Worm (Caenorhabditis elegans) whole organism, L3 larva: ENCODE measurements around the gene sfa-1.

Experiments used
- ZK546.5 ChIP-seq: sonication (generic microtip); optimal IDR thresholded peaks from 2 replicates; lab custom pipeline; 2017; ENCODE audit warnings: missing biosample characterization, missing genetic modification characterization
- aly-2 ChIP-seq: fragments of 150-350 bp; optimal IDR thresholded peaks from 2 replicates; lab custom pipeline; 2014; ENCODE audit warnings: missing biosample characterization, missing genetic modification characterization
- ama-1 ChIP-seq: fragments of 150-350 bp; optimal IDR thresholded peaks from 2 replicates; lab custom pipeline; 2018
- ceh-28 ChIP-seq: fragments of 150-350 bp; optimal IDR thresholded peaks from 2 replicates; lab custom pipeline; 2014; ENCODE audit warnings: missing biosample characterization, missing genetic modification reagents, missing genetic modification characterization
- daf-12 ChIP-seq: fragments of 150-350 bp; optimal IDR thresholded peaks from 2 replicates; lab custom pipeline; 2014; ENCODE audit warnings: missing biosample characterization, missing genetic modification reagents, missing genetic modification characterization
- egl-27 ChIP-seq: sonication (generic microtip); optimal IDR thresholded peaks from 4 replicates; lab custom pipeline; 2017; ENCODE audit warnings: missing biosample characterization, missing genetic modification reagents, missing genetic modification characterization
- egl-5 ChIP-seq: fragments of 150-350 bp; optimal IDR thresholded peaks from 2 replicates; lab custom pipeline; 2017; ENCODE audit warnings: missing biosample characterization, missing genetic modification reagents, missing genetic modification characterization, inconsistent platforms
- elt-1 ChIP-seq: fragments of 150-350 bp; optimal IDR thresholded peaks from 2 replicates; lab custom pipeline; 2014; ENCODE audit warnings: missing biosample characterization, missing genetic modification characterization
- elt-2 ChIP-seq: sonication (generic microtip); optimal IDR thresholded peaks from 2 replicates; lab custom pipeline; 2016; ENCODE audit warnings: missing genetic modification reagents, mild to moderate bottlenecking, missing genetic modification characterization, missing compliant biosample characterization
- fkh-2 ChIP-seq: fragments of 150-350 bp; optimal IDR thresholded peaks from 2 replicates; lab custom pipeline; 2014; ENCODE audit warnings: missing biosample characterization, missing genetic modification reagents, missing genetic modification characterization
- hmg-11 ChIP-seq: sonication (generic microtip); optimal IDR thresholded peaks from 2 replicates; lab custom pipeline; 2016; ENCODE audit warnings: missing genetic modification characterization, missing compliant biosample characterization
- jun-1 ChIP-seq: fragments of 150-350 bp; optimal IDR thresholded peaks from 2 replicates; lab custom pipeline; 2014; ENCODE audit warnings: missing biosample characterization, missing genetic modification reagents, missing genetic modification characterization
- lin-39 ChIP-seq: fragments of 150-350 bp; optimal IDR thresholded peaks from 2 replicates; lab custom pipeline; 2018; ENCODE audit warnings: missing biosample characterization, missing genetic modification reagents, missing genetic modification characterization
- mdl-1 ChIP-seq: fragments of 150-350 bp; optimal IDR thresholded peaks from 2 replicates; lab custom pipeline; 2014; ENCODE audit warnings: missing biosample characterization, missing genetic modification characterization
- mml-1 ChIP-seq: fragments of 150-350 bp; sonication (generic microtip); optimal IDR thresholded peaks from 3 replicates; lab custom pipeline; 2014; ENCODE audit warnings: missing biosample characterization, missing genetic modification characterization
- nfya-1 ChIP-seq: sonication (generic microtip); optimal IDR thresholded peaks from 2 replicates; lab custom pipeline; 2017; ENCODE audit warnings: missing genetic modification characterization, mild to moderate bottlenecking, missing compliant biosample characterization, antibody characterized with exemption, moderate library complexity; ENCODE audit not compliant: insufficient read depth
- nhr-11 ChIP-seq: fragments of 150-350 bp; optimal IDR thresholded peaks from 2 replicates; lab custom pipeline; 2014; ENCODE audit warnings: missing biosample characterization, missing genetic modification characterization
- nhr-23 ChIP-seq: fragments of 150-350 bp; optimal IDR thresholded peaks from 2 replicates; lab custom pipeline; 2014; ENCODE audit warnings: missing biosample characterization, missing genetic modification reagents, missing genetic modification characterization
- nhr-25 ChIP-seq: sonication (generic microtip); optimal IDR thresholded peaks from 2 replicates; lab custom pipeline; 2017; ENCODE audit warnings: missing biosample characterization, missing genetic modification characterization
- nhr-28 ChIP-seq: fragments of 150-350 bp; optimal IDR thresholded peaks from 2 replicates; lab custom pipeline; 2014; ENCODE audit warnings: missing biosample characterization, missing genetic modification characterization
- nhr-67 ChIP-seq: fragments of 150-350 bp; optimal IDR thresholded peaks from 2 replicates; lab custom pipeline; 2014; ENCODE audit warnings: missing biosample characterization, missing genetic modification characterization
- nhr-76 ChIP-seq: fragments of 150-350 bp; sonication (generic microtip); optimal IDR thresholded peaks from 5 replicates; lab custom pipeline; 2014; ENCODE audit warnings: missing biosample characterization, missing genetic modification characterization
- pha-4 ChIP-seq: fragments of 150-350 bp; optimal IDR thresholded peaks from 2 replicates; lab custom pipeline; 2014; ENCODE audit warnings: missing biosample characterization, missing genetic modification reagents, missing genetic modification characterization
- pqm-1 ChIP-seq: fragments of 150-350 bp; optimal IDR thresholded peaks from 2 replicates; lab custom pipeline; 2017; ENCODE audit warnings: missing biosample characterization, missing genetic modification characterization, inconsistent platforms
- skn-1 ChIP-seq: fragments of 150-350 bp; optimal IDR thresholded peaks from 2 replicates; lab custom pipeline; 2014; ENCODE audit warnings: missing biosample characterization, missing genetic modification characterization
- snpc-4 ChIP-seq: fragments of 150-350 bp; optimal IDR thresholded peaks from 2 replicates; lab custom pipeline; 2014; ENCODE audit warnings: missing biosample characterization, missing genetic modification characterization
- tbx-2 ChIP-seq: sonication (generic microtip); optimal IDR thresholded peaks from 2 replicates; lab custom pipeline; 2016; ENCODE audit warnings: mild to moderate bottlenecking, missing genetic modification characterization, missing compliant biosample characterization
- unc-39 ChIP-seq: sonication (generic microtip); optimal IDR thresholded peaks from 4 replicates; lab custom pipeline; 2017; ENCODE audit warnings: missing biosample characterization, missing genetic modification characterization
- unc-62 ChIP-seq: fragments of 150-350 bp; sonication (generic microtip); optimal IDR thresholded peaks from 4 replicates; lab custom pipeline; 2014; ENCODE audit warnings: missing biosample characterization, missing genetic modification reagents, missing genetic modification characterization
- zag-1 ChIP-seq: fragments of 150-350 bp; optimal IDR thresholded peaks from 2 replicates; lab custom pipeline; 2014; ENCODE audit warnings: missing biosample characterization, missing genetic modification characterization
- ztf-11 ChIP-seq: fragments of 150-350 bp; optimal IDR thresholded peaks from 2 replicates; lab custom pipeline; 2014; ENCODE audit warnings: missing biosample characterization, missing genetic modification characterization
- ztf-4 ChIP-seq: fragments of 150-350 bp; optimal IDR thresholded peaks from 2 replicates; lab custom pipeline; 2014; ENCODE audit warnings: missing biosample characterization, missing genetic modification characterization

The sfa-1 gene

ce11 chrIV:17116821-17117220 lies 6.0 kb upstream of the sfa-1 start:
- TF ChIP-seq elt-1 (tag; lab: Kevin White, UChicago) (no peak), zag-1 (no peak), fkh-2 (tag; lab: Kevin White, UChicago) (no peak), ztf-11 (tag; lab: Kevin White, UChicago) (no peak), pqm-1 (tag; lab: Kevin White, UChicago) (no peak), snpc-4 (tag; lab: Kevin White, UChicago) (no peak)

- TF ChIP-seq ceh-28, result no peak
- no peak for TF ChIP-seq skn-1
- no peak for TF ChIP-seq mml-1
- TF ChIP-seq nhr-23 (tag; lab: Kevin White, UChicago), result no peak
- no peak for TF ChIP-seq mdl-1
- TF ChIP-seq elt-1 (tag; lab: Kevin White, UChicago), result no peak
- TF ChIP-seq pha-4 (tag; lab: Kevin White, UChicago), result no peak
- TF ChIP-seq nhr-25 (tag; lab: Kevin White, UChicago), result no peak
- TF ChIP-seq nhr-28 (tag; lab: Kevin White, UChicago), result no peak
- TF ChIP-seq unc-39 (tag; lab: Kevin White, UChicago), result no peak
- TF ChIP-seq unc-62 (GFP tag; lab: Kevin White, UChicago), result no peak
- no peak for TF ChIP-seq tbx-2
- TF ChIP-seq elt-2 (tag; lab: Kevin White, UChicago), result no peak
- TF ChIP-seq daf-12 (tag; lab: Kevin White, UChicago), result no peak
- no peak for TF ChIP-seq aly-2
- no peak for TF ChIP-seq nhr-67
- no peak for TF ChIP-seq zag-1
- TF ChIP-seq egl-5 (tag; lab: Kevin White, UChicago), result no peak
These were observed 5.6 kb upstream of the sfa-1 start, which contains the start of gene cyn-13 for ce11 chrIV:17116345-17116744. cyn-13 (minus strand) TSS chrIV:17116657.

- TF ChIP-seq ama-1, result no peak
- TF ChIP-seq nhr-25 (tag; lab: Kevin White, UChicago), result no peak
- TF ChIP-seq jun-1 (tag; lab: Kevin White, UChicago), result no peak
- no peak for TF ChIP-seq nhr-67
- TF ChIP-seq ZK546.5 (tag; lab: Kevin White, UChicago), result no peak
- no peak for TF ChIP-seq ztf-4 (tag; lab: Kevin White, UChicago)
- no peak for TF ChIP-seq pqm-1 (tag; lab: Kevin White, UChicago)
- no peak for TF ChIP-seq snpc-4 (tag; lab: Kevin White, UChicago)
- no peak for TF ChIP-seq daf-12 (tag; lab: Kevin White, UChicago)
- no peak for TF ChIP-seq mdl-1
- no peak for TF ChIP-seq ztf-11 (tag; lab: Kevin White, UChicago)
- no peak for TF ChIP-seq skn-1
- TF ChIP-seq nhr-76 (tag; lab: Kevin White, UChicago), result no peak
These were observed 1.0 kb upstream of the sfa-1 start, which contains the start of gene Y116A8C.33 for ce11 chrIV:17111813-17112212. Y116A8C.33 (plus strand) TSS chrIV:17112113.

- TF ChIP-seq nhr-11 (tag; lab: Kevin White, UChicago) (no peak), egl-27 (tag; lab: Kevin White, UChicago) (no peak), ZK546.5 (tag; lab: Kevin White, UChicago) (no peak), nfya-1 (tag; lab: Kevin White, UChicago) (peak; percentile 91)
These were observed 1.3 kb downstream of the sfa-1 start for ce11 chrIV:17109436-17109835.

- no peak for TF ChIP-seq lin-39 (tag; lab: Kevin White, UChicago)
- TF ChIP-seq nfya-1 (tag; lab: Kevin White, UChicago), result peak; percentile 87
These were observed 2.0 kb downstream of the sfa-1 start for ce11 chrIV:17108805-17109204.

ce11 chrIV:17108200-17108599 lies 2.6 kb downstream of the sfa-1 start:
- TF ChIP-seq lin-39 (tag; lab: Kevin White, UChicago) (no peak), tbx-2 (no peak), hmg-11 (tag; lab: Kevin White, UChicago) (no peak)
